Worm (Caenorhabditis elegans) whole organism, young adult: ENCODE measurements around the gene srh-276.

ENCODE experiments used
- F49E8.2 ChIP-seq: sonication (generic microtip); optimal IDR thresholded peaks from 3 replicates; lab custom pipeline; 2017; ENCODE audit warnings: missing genetic modification characterization, mild to moderate bottlenecking, missing compliant biosample characterization, antibody characterized with exemption, moderate library complexity; ENCODE audit not compliant: insufficient read depth
- ceh-58 ChIP-seq: fragments of 200-800 bp; sonication (Bioruptor generic); IDR thresholded peaks from 2 replicates; pipeline ENCODE4 v1.3.6; 2022; ENCODE audit warnings: missing genetic modification characterization, missing compliant biosample characterization

- TF ChIP-seq ceh-58 (GFP tag; lab: Robert Waterston, UW) (no peak), F49E8.2 (tag; lab: Kevin White, UChicago) (no peak)
Measured at ce11 chrV:15499099-15499498, 30.1 kb upstream of the srh-276 start.
